Fruit fly (Drosophila melanogaster): ENCODE measurements around the gene Ctps.

Ctps gene

dm6 chr3L:15101639-15102413 lies 4.1 kb downstream of the Ctps start (continued):
- TF ChIP-seq CG15514 (GFP tag; optimal IDR thresholded peaks at IDR 0.05) (no peak), dysf (GFP tag; IDR thresholded peaks at IDR 0.05) (no peak), CG6854 (GFP tag; optimal IDR thresholded peaks at IDR 0.05) (peak; percentile 46), CG2120 (GFP tag; optimal IDR thresholded peaks at IDR 0.05) (no peak), CTCF (GFP tag; optimal IDR thresholded peaks at IDR 0.05) (no peak), chinmo (GFP tag; IDR thresholded peaks at IDR 0.05; ENCODE audit: partially characterized antibody) (no peak), CG2712 (tag; optimal IDR thresholded peaks at IDR 0.05) (peak; percentile 5)

dm6 chr3L:15102669-15103309 lies 5.1 kb downstream of the Ctps start:
- TF ChIP-seq ind (GFP tag; optimal IDR thresholded peaks at IDR 0.05): no peak
- TF ChIP-seq CG9437 (GFP tag; optimal IDR thresholded peaks at IDR 0.05): no peak
- TF ChIP-seq CG8944 (GFP tag; optimal IDR thresholded peaks at IDR 0.05): no peak
- no peak for TF ChIP-seq ATbp (GFP tag; optimal IDR thresholded peaks at IDR 0.05)
- no peak for TF ChIP-seq CG3726 (GFP tag; IDR thresholded peaks at IDR 0.05)
- no peak for TF ChIP-seq CG12659 (GFP tag; optimal IDR thresholded peaks at IDR 0.05)
- peak; percentile 23; the same call in 1 of the 2 replicates for TF ChIP-seq CG9932 (GFP tag; IDR thresholded peaks at IDR 0.05)
- TF ChIP-seq en (GFP tag; optimal IDR thresholded peaks at IDR 0.05): no peak
- no peak for TF ChIP-seq Atf3 (GFP tag; optimal IDR thresholded peaks at IDR 0.05)
- no peak for TF ChIP-seq CG6813 (GFP tag; optimal IDR thresholded peaks at IDR 0.05)
- TF ChIP-seq row (GFP tag; IDR thresholded peaks at IDR 0.05): peak; percentile 61
- TF ChIP-seq gt (GFP tag; IDR thresholded peaks at IDR 0.05): no peak
- no peak for TF ChIP-seq CG13296 (GFP tag; optimal IDR thresholded peaks at IDR 0.05)
- TF ChIP-seq danr (GFP tag; IDR thresholded peaks at IDR 0.05): no peak
- 0 out of 3 replicates have a peak, but pooled peaks have one; percentile 3 for TF ChIP-seq Mrtf (GFP tag; IDR thresholded peaks at IDR 0.05)
- TF ChIP-seq prd (optimal IDR thresholded peaks at IDR 0.05): no peak
- peak; percentile 36; the same call in 2 of the 3 replicates for TF ChIP-seq prd (GFP tag; IDR thresholded peaks at IDR 0.05)
- TF ChIP-seq CG8478 (optimal IDR thresholded peaks at IDR 0.05): peak; percentile 44
- no peak for TF ChIP-seq CG15269 (tag; optimal IDR thresholded peaks at IDR 0.05)
- TF ChIP-seq inv (GFP tag; IDR thresholded peaks at IDR 0.05; ENCODE audit: partially characterized antibody): no peak
- no peak for TF ChIP-seq CG2116 (GFP tag; optimal IDR thresholded peaks at IDR 0.05)
- no peak for TF ChIP-seq schlank (tag; optimal IDR thresholded peaks at IDR 0.05)
- TF ChIP-seq chn (GFP tag; optimal IDR thresholded peaks at IDR 0.05): no peak
- no peak for TF ChIP-seq onecut (GFP tag; IDR thresholded peaks at IDR 0.05)
- no peak for TF ChIP-seq CG16779 (GFP tag; IDR thresholded peaks at IDR 0.05)
- no peak for TF ChIP-seq otp (GFP tag; IDR thresholded peaks at IDR 0.05)
- no peak for TF ChIP-seq Gsc (GFP tag; IDR thresholded peaks at IDR 0.05)
- peak; percentile 20 for TF ChIP-seq Sox102F (GFP tag; optimal IDR thresholded peaks at IDR 0.05)
- no peak for TF ChIP-seq TFAM (GFP tag; optimal IDR thresholded peaks at IDR 0.05)
- TF ChIP-seq CG11504 (tag; optimal IDR thresholded peaks at IDR 0.05): peak; percentile 31
- TF ChIP-seq tgo (GFP tag; IDR thresholded peaks at IDR 0.05): 0 out of 3 replicates have a peak, but pooled peaks have one; percentile 26
- TF ChIP-seq hth (optimal IDR thresholded peaks at IDR 0.05): no peak
- TF ChIP-seq CG6689 (GFP tag; IDR thresholded peaks at IDR 0.05): peak; percentile 22; the same call in 1 of the 2 replicates
- no peak for TF ChIP-seq Aef1 (GFP tag; IDR thresholded peaks at IDR 0.05)
- TF ChIP-seq lab (GFP tag; optimal IDR thresholded peaks at IDR 0.05): peak; percentile 11
- TF ChIP-seq dmrt99B (tag; optimal IDR thresholded peaks at IDR 0.05): peak; percentile 26
- TF ChIP-seq ci (GFP tag; IDR thresholded peaks at IDR 0.05): 0 out of 3 replicates have a peak, but pooled peaks have one; percentile 36
- no peak for TF ChIP-seq bowl (GFP tag; IDR thresholded peaks at IDR 0.05)
- TF ChIP-seq sob (GFP tag; IDR thresholded peaks at IDR 0.05): 0 out of 2 replicates have a peak, but pooled peaks have one; percentile 15
- peak; percentile 11 for TF ChIP-seq Ssrp (tag; optimal IDR thresholded peaks at IDR 0.05)
- TF ChIP-seq tin (GFP tag; optimal IDR thresholded peaks at IDR 0.05): no peak
- no peak for TF ChIP-seq CG12155 (GFP tag; optimal IDR thresholded peaks at IDR 0.05)

All from whole organism, embryonic.